Worm (Caenorhabditis elegans) whole organism, L1 larva: ENCODE measurements around the gene lin-2.

Experiments used
- C04F5.9 ChIP-seq: sonication (generic microtip); optimal IDR thresholded peaks from 2 replicates; lab custom pipeline; 2016; ENCODE audit warnings: missing genetic modification characterization, missing compliant biosample characterization
- C34B4.2 ChIP-seq: sonication (generic microtip); optimal IDR thresholded peaks from 2 replicates; lab custom pipeline; 2017; ENCODE audit warnings: mild to moderate bottlenecking, missing genetic modification characterization, missing compliant biosample characterization
- F16B12.6 ChIP-seq: fragments of 150-350 bp; optimal IDR thresholded peaks from 2 replicates; lab custom pipeline; 2014; ENCODE audit warnings: missing biosample characterization, missing genetic modification characterization
- aha-1 ChIP-seq: fragments of 150-350 bp; optimal IDR thresholded peaks from 2 replicates; lab custom pipeline; 2014; ENCODE audit warnings: missing biosample characterization, missing genetic modification characterization
- ceh-63 ChIP-seq: fragments of 200-800 bp; sonication (Bioruptor generic); optimal IDR thresholded peaks from 2 replicates; lab custom pipeline; 2018; ENCODE audit warnings: mild to moderate bottlenecking, missing genetic modification characterization, missing compliant biosample characterization
- ceh-82 ChIP-seq, 3 experiments: fragments of 150-350 bp in 1 of 3; sonication (generic microtip) in 2 of 3; optimal IDR thresholded peaks; 2 replicates each; lab custom pipeline; 2014 to 2017; ENCODE audit warnings: missing biosample characterization in 3 of 3, missing genetic modification characterization in 3 of 3
- ceh-90 ChIP-seq: sonication (generic microtip); optimal IDR thresholded peaks from 2 replicates; lab custom pipeline; 2016; ENCODE audit warnings: missing genetic modification characterization, missing compliant biosample characterization
- dsc-1 ChIP-seq: sonication (generic microtip); optimal IDR thresholded peaks from 2 replicates; lab custom pipeline; 2016; ENCODE audit warnings: mild to moderate bottlenecking, missing genetic modification characterization, missing compliant biosample characterization
- efl-1 ChIP-seq, 4 experiments: fragments of 150-350 bp; optimal IDR thresholded peaks in 3 of 4; peaks in 1 of 4; 1 replicate in 1 of 4; 2 replicates in 3 of 4; lab custom pipeline; 2014; ENCODE audit warnings: missing biosample characterization in 2 of 4, missing genetic modification characterization in 2 of 4, missing genetic modification reagents in 2 of 4
- egl-13 ChIP-seq: sonication (generic microtip); optimal IDR thresholded peaks from 2 replicates; lab custom pipeline; 2016; ENCODE audit warnings: missing genotype, missing genetic modification reagents, missing genetic modification characterization, missing compliant biosample characterization
- elt-2 ChIP-seq: sonication (generic microtip); optimal IDR thresholded peaks from 2 replicates; lab custom pipeline; 2016; ENCODE audit warnings: missing genetic modification characterization, mild to moderate bottlenecking, inconsistent platforms, missing compliant biosample characterization, missing genetic modification reagents
- elt-3 ChIP-seq, 6 experiments: fragments of 150-350 bp in 1 of 6; sonication (generic microtip); optimal IDR thresholded peaks; 2 replicates each; lab custom pipeline; 2017 to 2018; ENCODE audit warnings: missing biosample characterization in 6 of 6, missing genetic modification characterization in 6 of 6, inconsistent platforms in 1 of 6
- fkh-10 ChIP-seq: sonication (generic microtip); optimal IDR thresholded peaks from 2 replicates; lab custom pipeline; 2017; ENCODE audit warnings: missing biosample characterization, missing genetic modification reagents, missing genetic modification characterization
- fkh-8 ChIP-seq: sonication (generic microtip); optimal IDR thresholded peaks from 2 replicates; lab custom pipeline; 2016; ENCODE audit warnings: mild to moderate bottlenecking, missing genetic modification characterization, missing compliant biosample characterization
- grh-1 ChIP-seq: fragments of 200-800 bp; sonication (Bioruptor generic); IDR thresholded peaks from 2 replicates; pipeline ENCODE4 v1.3.6; 2022; ENCODE audit warnings: missing genetic modification reagents, missing genetic modification characterization, missing compliant biosample characterization
- hpl-2 ChIP-seq: fragments of 150-350 bp; optimal IDR thresholded peaks from 2 replicates; lab custom pipeline; 2014; ENCODE audit warnings: missing biosample characterization, missing genetic modification reagents, missing genetic modification characterization
- isw-1 ChIP-seq: fragments of 200-800 bp; sonication (Bioruptor generic); IDR thresholded peaks from 2 replicates; pipeline ENCODE4 v1.3.6; 2022; ENCODE audit warnings: missing genetic modification characterization, missing compliant biosample characterization
- lin-14 ChIP-seq: fragments of 200-800 bp; sonication (Bioruptor generic); optimal IDR thresholded peaks from 2 replicates; lab custom pipeline; 2018; ENCODE audit warnings: mild to moderate bottlenecking, missing genetic modification characterization, moderate library complexity, missing compliant biosample characterization
- lin-35 ChIP-seq, 2 experiments: fragments of 150-350 bp; optimal IDR thresholded peaks; 2 replicates each; lab custom pipeline; 2014; ENCODE audit warnings: missing biosample characterization in 2 of 2, missing genetic modification characterization in 2 of 2, missing genetic modification reagents in 2 of 2
- mef-2 ChIP-seq: fragments of 150-350 bp; optimal IDR thresholded peaks from 2 replicates; lab custom pipeline; 2014; ENCODE audit warnings: missing biosample characterization, missing genetic modification characterization
- nhr-20 ChIP-seq: sonication (generic microtip); optimal IDR thresholded peaks from 2 replicates; lab custom pipeline; 2016; ENCODE audit warnings: mild to moderate bottlenecking, missing genetic modification characterization, missing compliant biosample characterization
- nhr-28 ChIP-seq: fragments of 150-350 bp; optimal IDR thresholded peaks from 2 replicates; lab custom pipeline; 2014; ENCODE audit warnings: missing biosample characterization, missing genetic modification characterization
- nhr-76 ChIP-seq: sonication (generic microtip); optimal IDR thresholded peaks from 2 replicates; lab custom pipeline; 2017; ENCODE audit warnings: missing biosample characterization, missing genetic modification characterization
- nhr-85 ChIP-seq: sonication (generic microtip); peaks from one replicate; lab custom pipeline; 2016; ENCODE audit warnings: missing genetic modification characterization, inconsistent platforms, missing compliant biosample characterization
- sox-4 ChIP-seq: sonication (generic microtip); optimal IDR thresholded peaks from 2 replicates; lab custom pipeline; 2016; ENCODE audit warnings: missing genetic modification characterization, missing compliant biosample characterization
- swsn-7 ChIP-seq: sonication (generic microtip); optimal IDR thresholded peaks from 2 replicates; lab custom pipeline; 2016; ENCODE audit warnings: missing genetic modification characterization, missing compliant biosample characterization
- unc-86 ChIP-seq: sonication (generic microtip); optimal IDR thresholded peaks from 2 replicates; lab custom pipeline; 2016; ENCODE audit warnings: missing genetic modification characterization, missing compliant biosample characterization
- vab-15 ChIP-seq: sonication (generic microtip); optimal IDR thresholded peaks from 2 replicates; lab custom pipeline; 2017; ENCODE audit warnings: missing genotype, mild to moderate bottlenecking, missing genetic modification characterization, missing compliant biosample characterization
- zag-1 ChIP-seq: fragments of 150-350 bp; optimal IDR thresholded peaks from 2 replicates; lab custom pipeline; 2014; ENCODE audit warnings: missing biosample characterization, missing genetic modification characterization

lin-2 gene

ce11 chrX:12446572-12446971 is 32.7 kb upstream of the lin-2 start:
- TF ChIP-seq elt-2 (tag; lab: Kevin White, UChicago) (peak; percentile 8), aha-1 (tag; lab: Kevin White, UChicago) (no peak)

- no peak for TF ChIP-seq efl-1 (optimal IDR thresholded peaks at IDR 0.05; lab: Kevin White, UChicago)
- TF ChIP-seq efl-1 (GFP tag; optimal IDR thresholded peaks at IDR 0.05 in 1 of 2; lab: Kevin White, UChicago) = peak in 1 of 2 experiments; percentile 11
- no peak for TF ChIP-seq grh-1 (GFP tag; lab: Robert Waterston, UW)
- no peak for TF ChIP-seq zag-1 (tag; lab: Kevin White, UChicago)
Observed at ce11 chrX:12444423-12444822, 30.6 kb upstream of the lin-2 start.

- no peak for TF ChIP-seq fkh-10 (GFP tag; lab: Kevin White, UChicago)
- peak; percentile 43 for TF ChIP-seq dsc-1 (tag; lab: Kevin White, UChicago)
- TF ChIP-seq ceh-63 (GFP tag; lab: Kevin White, UChicago) = no peak
- peak; percentile 4 for TF ChIP-seq unc-86 (tag; lab: Kevin White, UChicago)
- TF ChIP-seq nhr-20 (tag; lab: Kevin White, UChicago) = no peak
- no peak for TF ChIP-seq ceh-90 (tag; lab: Kevin White, UChicago)
- no peak for TF ChIP-seq zag-1 (tag; lab: Kevin White, UChicago)
- peak; percentile 6 for TF ChIP-seq fkh-8 (tag; lab: Kevin White, UChicago)
- TF ChIP-seq C04F5.9 = no peak
- no peak for TF ChIP-seq nhr-85 (tag; lab: Kevin White, UChicago)
- TF ChIP-seq sox-4 = no peak
- no peak for TF ChIP-seq elt-3 (tag; optimal IDR thresholded peaks at IDR 0.05; lab: Kevin White, UChicago)
- no peak for TF ChIP-seq isw-1 (GFP tag; lab: Robert Waterston, UW)
- TF ChIP-seq vab-15 = no peak
- no peak for TF ChIP-seq C34B4.2 (tag; lab: Kevin White, UChicago)
- no peak for TF ChIP-seq hpl-2 (GFP tag; lab: Kevin White, UChicago)
- no peak for TF ChIP-seq egl-13
- TF ChIP-seq efl-1 (optimal IDR thresholded peaks at IDR 0.05; lab: Kevin White, UChicago) = no peak
- peak in 1 of 2 experiments; percentile 67 for TF ChIP-seq efl-1 (GFP tag; optimal IDR thresholded peaks at IDR 0.05 in 1 of 2; lab: Kevin White, UChicago)
- TF ChIP-seq swsn-7 (tag; lab: Kevin White, UChicago) = peak; percentile 5
- no peak for TF ChIP-seq ceh-82 (tag; optimal IDR thresholded peaks at IDR 0.05; lab: Kevin White, UChicago)
- TF ChIP-seq F16B12.6 (tag; lab: Kevin White, UChicago) = no peak
- TF ChIP-seq mef-2 (tag; lab: Kevin White, UChicago) = no peak
- TF ChIP-seq lin-14 (GFP tag; lab: Kevin White, UChicago) = peak; percentile 48
Observed at ce11 chrX:12439998-12440722, 26.3 kb upstream of the lin-2 start.

ce11 chrX:12438266-12438665 is 24.4 kb upstream of the lin-2 start:
- no peak for TF ChIP-seq efl-1 (optimal IDR thresholded peaks at IDR 0.05; lab: Kevin White, UChicago)
- peak in 1 of 2 experiments; percentile 55 for TF ChIP-seq efl-1 (GFP tag; optimal IDR thresholded peaks at IDR 0.05 in 1 of 2; lab: Kevin White, UChicago)
- TF ChIP-seq C34B4.2 (tag; lab: Kevin White, UChicago) = no peak

ce11 chrX:12436486-12436885 is 22.6 kb upstream of the lin-2 start:
- TF ChIP-seq dsc-1 (tag; lab: Kevin White, UChicago) = peak; percentile 19
- TF ChIP-seq nhr-28 (tag; lab: Kevin White, UChicago) = no peak

ce11 chrX:12435246-12435645 is 21.4 kb upstream of the lin-2 start:
- no peak for TF ChIP-seq nhr-76 (tag; lab: Kevin White, UChicago)
- peak; percentile 32 for TF ChIP-seq elt-2 (tag; lab: Kevin White, UChicago)
- peak in 1 of 2 experiments; percentile 4 for TF ChIP-seq lin-35 (GFP tag; optimal IDR thresholded peaks at IDR 0.05; lab: Kevin White, UChicago)
